Fruit fly (Drosophila melanogaster) whole organism, embryonic: Measurements from ENCODE around the gene CG2772.
A peak's percentile ranks its signal among the peaks of the same experiment; 100 is the strongest.

Experiments used
- CG1024 ChIP-seq: fragments of 200-800 bp; sonication (Bioruptor generic); IDR thresholded peaks from 2 replicates; pipeline ENCODE4 v1.3.6; 2022; ENCODE audit warnings: missing biosample characterization, missing genetic modification characterization
- CG11085 ChIP-seq: fragments of 200-800 bp; sonication (Bioruptor generic); IDR thresholded peaks from 2 replicates; pipeline ENCODE4 v1.3.6; 2022; ENCODE audit warnings: missing biosample characterization, missing genetic modification characterization
- CG12299 ChIP-seq: fragments of 200-800 bp; sonication (Bioruptor generic); optimal IDR thresholded peaks from 2 replicates; lab custom pipeline; 2018; ENCODE audit warnings: missing biosample characterization, mild to moderate bottlenecking, missing genetic modification characterization
- CG15601 ChIP-seq: fragments of 200-800 bp; sonication (Bioruptor generic); optimal IDR thresholded peaks from 3 replicates; lab custom pipeline; 2019; ENCODE audit warnings: missing biosample characterization, mild to moderate bottlenecking, missing genetic modification characterization, moderate library complexity
- CG17568 ChIP-seq: fragments of 200-800 bp; sonication (Bioruptor generic); optimal IDR thresholded peaks from 2 replicates; lab custom pipeline; 2018; ENCODE audit warnings: missing biosample characterization, mild to moderate bottlenecking, missing genetic modification characterization, moderate library complexity
- CG17612 ChIP-seq: fragments of 200-800 bp; sonication (Bioruptor generic); IDR thresholded peaks from 2 replicates; pipeline ENCODE4 v1.3.6; 2022; ENCODE audit warnings: missing biosample characterization, missing genetic modification characterization
- CG2116 ChIP-seq: fragments of 200-800 bp; sonication (Bioruptor generic); optimal IDR thresholded peaks from 3 replicates; lab custom pipeline; 2018; ENCODE audit warnings: missing biosample characterization, mild to moderate bottlenecking, missing genetic modification characterization
- CG2120 ChIP-seq: fragments of 200-800 bp; sonication (Bioruptor generic); optimal IDR thresholded peaks from 3 replicates; lab custom pipeline; 2016; ENCODE audit warnings: missing biosample characterization, missing genetic modification characterization
- CG2129 ChIP-seq: fragments of 200-800 bp; sonication (Bioruptor generic); IDR thresholded peaks from 2 replicates; pipeline ENCODE4 v1.3.6; 2022; ENCODE audit warnings: missing biosample characterization, missing genetic modification characterization; ENCODE audit not compliant: partially characterized antibody
- CG33557 ChIP-seq: fragments of 200-800 bp; sonication (Bioruptor generic); optimal IDR thresholded peaks from 2 replicates; lab custom pipeline; 2019; ENCODE audit warnings: missing biosample characterization, mild to moderate bottlenecking, missing genetic modification characterization, moderate library complexity
- CG3838 ChIP-seq: fragments of 200-800 bp; sonication (Bioruptor generic); optimal IDR thresholded peaks from 3 replicates; lab custom pipeline; 2016; ENCODE audit warnings: missing biosample characterization, missing genetic modification characterization
- CG3995 ChIP-seq: fragments of 200-800 bp; sonication (Bioruptor generic); optimal IDR thresholded peaks from 3 replicates; lab custom pipeline; 2016; ENCODE audit warnings: missing biosample characterization, missing genetic modification characterization
- CG4328 ChIP-seq: fragments of 200-800 bp; sonication (Bioruptor generic); optimal IDR thresholded peaks from 3 replicates; lab custom pipeline; 2017; ENCODE audit warnings: missing biosample characterization, missing genetic modification reagents, missing genetic modification characterization
- CG4707 ChIP-seq: fragments of 200-800 bp; sonication (Bioruptor generic); optimal IDR thresholded peaks from 2 replicates; lab custom pipeline; 2018; ENCODE audit warnings: missing biosample characterization, mild to moderate bottlenecking, missing genetic modification characterization, moderate library complexity
- CG6683 ChIP-seq: fragments of 200-800 bp; sonication (Bioruptor generic); optimal IDR thresholded peaks from 2 replicates; lab custom pipeline; 2017; ENCODE audit warnings: missing biosample characterization, mild to moderate bottlenecking, missing genetic modification characterization, missing genetic modification reagents
- CG7357 ChIP-seq: fragments of 200-800 bp; sonication (Bioruptor generic); IDR thresholded peaks from 3 replicates; pipeline ENCODE4 v1.3.6; 2022; ENCODE audit warnings: missing biosample characterization, missing genetic modification characterization
- CG8924 ChIP-seq: fragments of 200-800 bp; optimal IDR thresholded peaks from 3 replicates; lab custom pipeline; 2019; ENCODE audit warnings: missing biosample characterization, mild to moderate bottlenecking, missing genetic modification characterization, moderate library complexity
- CG9215 ChIP-seq: fragments of 200-800 bp; sonication (Bioruptor generic); IDR thresholded peaks from 2 replicates; pipeline ENCODE4 v1.3.6; 2022; ENCODE audit warnings: missing biosample characterization, missing genetic modification characterization
- CG9876 ChIP-seq: fragments of 200-800 bp; sonication (Bioruptor generic); optimal IDR thresholded peaks from 2 replicates; lab custom pipeline; 2016; ENCODE audit warnings: missing biosample characterization, missing genetic modification characterization
- CHES-1-like ChIP-seq: fragments of 200-800 bp; sonication (Bioruptor generic); optimal IDR thresholded peaks from 2 replicates; lab custom pipeline; 2016; ENCODE audit warnings: missing biosample characterization, missing genetic modification characterization
- Dip3 ChIP-seq: fragments of 200-800 bp; sonication (Bioruptor generic); optimal IDR thresholded peaks from 3 replicates; lab custom pipeline; 2016; ENCODE audit warnings: missing biosample characterization, missing genetic modification characterization
- Drgx ChIP-seq: fragments of 200-800 bp; sonication (Bioruptor generic); IDR thresholded peaks from 2 replicates; pipeline ENCODE4 v1.3.6; 2022; ENCODE audit warnings: missing biosample characterization, missing genetic modification characterization
- E2f2 ChIP-seq: fragments of 200-800 bp; sonication (Bioruptor generic); IDR thresholded peaks from 2 replicates; pipeline ENCODE4 v1.3.6; 2022; ENCODE audit warnings: missing biosample characterization, missing genetic modification characterization
- Hmr ChIP-seq: fragments of 200-800 bp; sonication (Bioruptor generic); optimal IDR thresholded peaks from 3 replicates; lab custom pipeline; 2017; ENCODE audit warnings: mild to moderate bottlenecking, missing biosample characterization, missing genetic modification reagents, missing genetic modification characterization
- Hsf ChIP-seq: fragments of 200-800 bp; sonication (Bioruptor generic); optimal IDR thresholded peaks from 3 replicates; lab custom pipeline; 2016; ENCODE audit warnings: missing biosample characterization, missing genetic modification characterization
- Lim3 ChIP-seq: fragments of 200-800 bp; sonication (Bioruptor generic); IDR thresholded peaks from 2 replicates; pipeline ENCODE4 v1.3.6; 2022; ENCODE audit warnings: missing biosample characterization, missing genetic modification characterization
- MESR4 ChIP-seq: fragments of 200-800 bp; sonication (Bioruptor generic); optimal IDR thresholded peaks from 2 replicates; lab custom pipeline; 2018; ENCODE audit warnings: missing biosample characterization, mild to moderate bottlenecking, missing genetic modification characterization, moderate library complexity
- Mad ChIP-seq: fragments of 200-800 bp; sonication (Bioruptor generic); optimal IDR thresholded peaks from 2 replicates; lab custom pipeline; 2016; ENCODE audit warnings: missing biosample characterization, missing genetic modification characterization
- Med ChIP-seq: fragments of 200-800 bp; sonication (Bioruptor generic); peaks from one replicate; lab custom pipeline; 2016; ENCODE audit warnings: missing biosample characterization, missing genetic modification characterization, mild to moderate bottlenecking, inconsistent platforms, moderate library complexity
- NFAT ChIP-seq: fragments of 200-800 bp; sonication (Bioruptor generic); IDR thresholded peaks from 2 replicates; pipeline ENCODE4 v1.3.6; 2022; ENCODE audit warnings: missing biosample characterization, missing genetic modification characterization
- Nf-YA ChIP-seq: fragments of 200-800 bp; sonication (Bioruptor generic); IDR thresholded peaks from 2 replicates; pipeline ENCODE4 v1.3.6; 2022; ENCODE audit warnings: missing biosample characterization, missing genetic modification characterization
- al ChIP-seq: fragments of 200-800 bp; sonication (Bioruptor generic); IDR thresholded peaks from 2 replicates; pipeline ENCODE4 v1.3.6; 2022; ENCODE audit warnings: missing biosample characterization, missing genetic modification characterization
- bigmax ChIP-seq: fragments of 200-800 bp; sonication (Bioruptor generic); optimal IDR thresholded peaks from 2 replicates; lab custom pipeline; 2018; ENCODE audit warnings: missing biosample characterization, mild to moderate bottlenecking, missing genetic modification characterization
- bowl ChIP-seq: fragments of 200-800 bp; sonication (Bioruptor generic); IDR thresholded peaks from 2 replicates; pipeline ENCODE4 v1.3.6; 2022; ENCODE audit warnings: missing biosample characterization, missing genetic modification characterization
- chif ChIP-seq, 2 experiments: fragments of 200-800 bp; sonication (Bioruptor generic); optimal IDR thresholded peaks; 3 replicates each; lab custom pipeline; 2016; ENCODE audit warnings: missing biosample characterization in 2 of 2, missing genetic modification characterization in 2 of 2
- chm ChIP-seq: fragments of 200-800 bp; sonication (Bioruptor generic); IDR thresholded peaks from 2 replicates; pipeline ENCODE4 v1.3.6; 2022; ENCODE audit warnings: missing biosample characterization, missing genetic modification characterization
- dan ChIP-seq: fragments of 200-800 bp; sonication (Bioruptor generic); IDR thresholded peaks from 2 replicates; pipeline ENCODE4 v1.3.6; 2022; ENCODE audit warnings: missing biosample characterization, missing genetic modification characterization
- emc ChIP-seq: fragments of 200-800 bp; sonication (Bioruptor generic); optimal IDR thresholded peaks from 2 replicates; lab custom pipeline; 2016; ENCODE audit warnings: missing biosample characterization, missing genetic modification characterization
- esg ChIP-seq: fragments of 200-800 bp; sonication (Bioruptor generic); conservative IDR thresholded peaks from 2 replicates; pipeline ENCODE4 v1.3.6; 2022; ENCODE audit warnings: missing biosample characterization, missing genetic modification characterization
- eve ChIP-seq, 2 experiments: fragments of >200 bp; optimal IDR thresholded peaks; 2 replicates each; lab custom pipeline; 2017; ENCODE audit warnings: missing biosample characterization in 2 of 2, missing genetic modification characterization in 2 of 2
- fd64A ChIP-seq: fragments of 200-800 bp; sonication (Bioruptor generic); optimal IDR thresholded peaks from 3 replicates; lab custom pipeline; 2018; ENCODE audit warnings: missing biosample characterization, mild to moderate bottlenecking, missing genetic modification characterization
- knrl ChIP-seq: fragments of 200-800 bp; sonication (Bioruptor generic); IDR thresholded peaks from 3 replicates; pipeline ENCODE4 v1.3.6; 2022; ENCODE audit warnings: missing biosample characterization, missing genetic modification characterization; ENCODE audit not compliant: partially characterized antibody
- pb ChIP-seq: fragments of 200-800 bp; sonication (Bioruptor generic); optimal IDR thresholded peaks from 3 replicates; lab custom pipeline; 2016; ENCODE audit warnings: missing biosample characterization, missing genetic modification characterization
- pum ChIP-seq: fragments of 200-800 bp; sonication (Bioruptor generic); optimal IDR thresholded peaks from 2 replicates; lab custom pipeline; 2016; ENCODE audit warnings: missing biosample characterization, missing genetic modification characterization
- sisA ChIP-seq: fragments of 200-800 bp; sonication (Bioruptor generic); IDR thresholded peaks from 2 replicates; pipeline ENCODE4 v1.3.6; 2022; ENCODE audit warnings: missing biosample characterization, missing genetic modification characterization
- tgo ChIP-seq: fragments of 200-800 bp; sonication (Bioruptor generic); IDR thresholded peaks from 3 replicates; pipeline ENCODE4 v1.3.6; 2022; ENCODE audit warnings: missing biosample characterization, missing genetic modification characterization
- unc-4 ChIP-seq: fragments of 200-800 bp; sonication (Bioruptor generic); IDR thresholded peaks from 2 replicates; pipeline ENCODE4 v1.3.6; 2022; ENCODE audit warnings: missing biosample characterization, missing genetic modification characterization; ENCODE audit not compliant: partially characterized antibody
- vvl ChIP-seq: fragments of 200-800 bp; sonication (Bioruptor generic); IDR thresholded peaks from 2 replicates; pipeline ENCODE4 v1.3.6; 2022; ENCODE audit warnings: missing biosample characterization, missing genetic modification characterization
- zen ChIP-seq: fragments of 200-800 bp; sonication (Bioruptor generic); optimal IDR thresholded peaks from 3 replicates; lab custom pipeline; 2018; ENCODE audit warnings: missing biosample characterization, mild to moderate bottlenecking, missing genetic modification characterization, moderate library complexity
- zfh1 ChIP-seq: fragments of 200-800 bp; sonication (Bioruptor generic); IDR thresholded peaks from 3 replicates; pipeline ENCODE4 v1.3.6; 2022; ENCODE audit warnings: missing biosample characterization, missing genetic modification characterization

The CG2772 gene

DNA sequence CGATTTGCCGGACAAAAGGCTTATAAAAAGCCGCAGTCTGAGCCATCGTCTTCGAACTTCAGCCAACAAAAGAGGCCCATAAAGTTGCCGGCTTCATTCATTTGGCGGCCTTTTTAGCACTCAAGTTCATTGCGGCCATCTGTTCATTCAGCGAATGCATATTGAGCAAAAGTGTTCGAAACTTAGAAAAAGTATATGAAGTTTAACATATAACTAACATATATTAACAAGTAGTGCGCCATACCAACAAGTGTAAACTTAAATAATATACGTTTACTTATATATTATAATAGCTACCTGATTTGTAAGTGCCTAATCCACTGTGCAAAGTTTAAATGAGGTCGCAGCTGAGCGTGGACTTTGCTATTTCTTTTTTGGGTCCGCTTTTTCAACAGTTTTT is 9.4 kb upstream of the CG2772 start (continued):
- TF ChIP-seq esg (GFP tag; lab: Robert Waterston, UW), result 0 out of 2 replicates have a peak, but pooled peaks have one; percentile 15
- TF ChIP-seq Drgx, result peak; percentile 17; the same call in 1 of the 2 replicates

DNA sequence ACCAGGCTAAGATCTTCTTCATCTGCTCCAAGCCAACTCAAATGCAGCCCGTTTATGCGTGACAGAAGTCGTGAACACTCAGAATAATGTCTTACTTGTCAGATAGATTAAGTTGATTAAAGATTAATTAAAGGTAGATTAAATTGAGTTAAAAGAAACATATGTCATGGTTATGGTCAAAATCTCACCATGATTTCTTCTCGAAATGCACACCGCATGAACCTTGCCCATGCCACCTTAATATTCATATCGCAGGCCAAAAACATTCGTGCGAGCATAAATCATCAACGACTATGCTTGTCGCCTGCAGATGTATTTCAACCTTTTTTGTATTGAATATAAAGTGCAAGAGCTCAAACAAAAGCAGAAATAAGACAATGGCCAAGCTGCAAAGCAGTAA is 8.7 kb upstream of the CG2772 start:
- peak in 1 of 2 experiments; percentile 89 for TF ChIP-seq eve (GFP tag; optimal IDR thresholded peaks at IDR 0.05; lab: Kevin White, UChicago)
- no peak for TF ChIP-seq knrl (GFP tag; lab: Robert Waterston, UW)
- TF ChIP-seq CG4707 (GFP tag; lab: Kevin White, UChicago), result peak; percentile 5
- TF ChIP-seq Mad (GFP tag; lab: Kevin White, UChicago), result no peak
- TF ChIP-seq fd64A, result peak; percentile 39
- peak; percentile 64 for TF ChIP-seq zfh1
- peak; percentile 37; the same call in 1 of the 2 replicates for TF ChIP-seq E2f2 (GFP tag; lab: Robert Waterston, UW)
- TF ChIP-seq al (GFP tag; lab: Robert Waterston, UW), result no peak
- TF ChIP-seq chm (GFP tag; lab: Robert Waterston, UW), result peak; percentile 50; the same call in 1 of the 2 replicates
- TF ChIP-seq CG2120 (GFP tag; lab: Kevin White, UChicago), result no peak
- TF ChIP-seq zen (tag; lab: Kevin White, UChicago), result peak; percentile 57
- TF ChIP-seq CG17612 (GFP tag; lab: Robert Waterston, UW), result no peak
- no peak for TF ChIP-seq CG7357
- no peak for TF ChIP-seq CG17568 (GFP tag; lab: Kevin White, UChicago)
- TF ChIP-seq CG33557 (GFP tag; lab: Kevin White, UChicago), result peak; percentile 18
- TF ChIP-seq unc-4 (GFP tag; lab: Robert Waterston, UW), result no peak
- peak; percentile 72 for TF ChIP-seq CG8924 (tag; lab: Kevin White, UChicago)
- no peak for TF ChIP-seq CHES-1-like
- peak; percentile 14 for TF ChIP-seq pum (GFP tag; lab: Kevin White, UChicago)
- 0 out of 2 replicates have a peak, but pooled peaks have one; percentile 6 for TF ChIP-seq sisA
- TF ChIP-seq bowl (GFP tag; lab: Robert Waterston, UW), result peak; percentile 46; the same call in 1 of the 2 replicates
- no peak for TF ChIP-seq Dip3 (GFP tag; lab: Kevin White, UChicago)
- peak; percentile 85 for TF ChIP-seq vvl (GFP tag; lab: Robert Waterston, UW)
- TF ChIP-seq emc, result no peak
- TF ChIP-seq dan (GFP tag; lab: Robert Waterston, UW), result no peak
- no peak for TF ChIP-seq CG9215 (GFP tag; lab: Robert Waterston, UW)
- no peak for TF ChIP-seq bigmax (GFP tag; lab: Kevin White, UChicago)
- no peak for TF ChIP-seq CG6683 (GFP tag; lab: Kevin White, UChicago)
- peak; percentile 45 to 46 for TF ChIP-seq chif (GFP tag; optimal IDR thresholded peaks at IDR 0.05; lab: Kevin White, UChicago)
- TF ChIP-seq Hsf (GFP tag; lab: Kevin White, UChicago), result no peak
- peak; percentile 55; the same call in 1 of the 2 replicates for TF ChIP-seq Nf-YA (GFP tag; lab: Robert Waterston, UW)
- no peak for TF ChIP-seq pb
- TF ChIP-seq Med (GFP tag; lab: Kevin White, UChicago), result peak; percentile 84
- TF ChIP-seq CG2116, result no peak
- TF ChIP-seq CG11085 (GFP tag; lab: Robert Waterston, UW), result no peak
- TF ChIP-seq CG3995 (GFP tag; lab: Kevin White, UChicago), result no peak
- TF ChIP-seq CG1024 (GFP tag; lab: Robert Waterston, UW), result 0 out of 2 replicates have a peak, but pooled peaks have one; percentile 41
- no peak for TF ChIP-seq CG2129
- peak; percentile 13 for TF ChIP-seq CG4328 (GFP tag; lab: Kevin White, UChicago)
- peak; percentile 63; the same call in 2 of the 3 replicates for TF ChIP-seq tgo (GFP tag; lab: Robert Waterston, UW)
- TF ChIP-seq CG3838 (GFP tag; lab: Kevin White, UChicago), result no peak
- TF ChIP-seq Lim3, result no peak
- TF ChIP-seq CG15601, result peak; percentile 25
- TF ChIP-seq MESR4 (GFP tag; lab: Kevin White, UChicago), result no peak
- no peak for TF ChIP-seq CG9876
- TF ChIP-seq Hmr (GFP tag; lab: Kevin White, UChicago), result peak; percentile 26
- TF ChIP-seq NFAT, result no peak
- no peak for TF ChIP-seq CG12299 (tag; lab: Kevin White, UChicago)
